Worm (Caenorhabditis elegans) whole organism, mixed stage, embryonic: ENCODE measurements around the gene myo-5.

Source experiments
- bed-3 ChIP-seq: fragments of 200-800 bp; sonication (Bioruptor generic); optimal IDR thresholded peaks from 3 replicates; lab custom pipeline; 2018; ENCODE audit warnings: mild to moderate bottlenecking, missing genetic modification characterization, moderate library complexity, missing compliant biosample characterization
- cnd-1 ChIP-seq: fragments of 200-800 bp; sonication (Bioruptor generic); optimal IDR thresholded peaks from 2 replicates; lab custom pipeline; 2018; ENCODE audit warnings: mild to moderate bottlenecking, missing genetic modification characterization, missing compliant biosample characterization
- snpc-4 ChIP-seq: fragments of 150-350 bp; optimal IDR thresholded peaks from 2 replicates; lab custom pipeline; 2014; ENCODE audit warnings: missing biosample characterization, missing genetic modification characterization
- sptf-1 ChIP-seq: sonication (generic microtip); optimal IDR thresholded peaks from 2 replicates; lab custom pipeline; 2017; ENCODE audit warnings: mild to moderate bottlenecking, missing genetic modification characterization, moderate library complexity, missing compliant biosample characterization
- unc-39 ChIP-seq: fragments of 150-350 bp; optimal IDR thresholded peaks from 2 replicates; lab custom pipeline; 2014; ENCODE audit warnings: missing biosample characterization, missing genetic modification characterization
- unc-62 ChIP-seq: fragments of 150-350 bp; optimal IDR thresholded peaks from 2 replicates; lab custom pipeline; 2014; ENCODE audit warnings: missing biosample characterization, missing genetic modification reagents, missing genetic modification characterization
- zip-8 ChIP-seq: fragments of 150-350 bp; optimal IDR thresholded peaks from 2 replicates; lab custom pipeline; 2014; ENCODE audit warnings: missing biosample characterization, missing genetic modification characterization
- ztf-11 ChIP-seq: fragments of 150-350 bp; optimal IDR thresholded peaks from 2 replicates; lab custom pipeline; 2014; ENCODE audit warnings: missing biosample characterization, missing genetic modification characterization

DNA sequence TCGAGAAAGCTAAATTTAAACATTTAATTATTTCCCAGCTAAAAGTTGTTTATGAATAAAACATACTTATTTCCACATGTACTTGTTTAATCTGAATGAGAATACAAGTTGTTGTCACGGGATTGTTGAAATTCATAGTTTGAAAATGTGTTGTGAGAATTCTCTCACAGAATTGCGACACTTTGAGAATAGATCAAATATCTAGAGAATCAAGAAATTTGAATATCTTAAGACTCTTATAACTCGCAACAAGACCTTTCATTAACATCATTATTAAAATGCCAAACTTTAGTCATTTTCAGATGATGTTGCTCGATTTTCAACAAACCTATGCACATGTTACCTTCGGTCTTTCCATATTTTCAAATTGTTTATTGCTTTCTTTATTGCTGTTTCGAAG lies 5.8 kb upstream of the myo-5 start, which contains the start of gene str-90:
- TF ChIP-seq bed-3 (GFP tag; lab: Kevin White, UChicago) (no peak), ztf-11 (tag; lab: Kevin White, UChicago) (no peak), cnd-1 (tag; lab: Kevin White, UChicago) (no peak), snpc-4 (tag; lab: Kevin White, UChicago) (no peak), zip-8 (tag; lab: Kevin White, UChicago) (no peak), unc-62 (GFP tag; lab: Kevin White, UChicago) (no peak), unc-39 (no peak), sptf-1 (tag; lab: Kevin White, UChicago) (no peak)
